Fruit fly (Drosophila melanogaster) whole organism, embryonic: ENCODE results near the gene c12.1.
A peak's percentile ranks its signal among the peaks of the same experiment; 100 is the strongest.

Source experiments
- Aef1 ChIP-seq: fragments of 200-800 bp; sonication (Bioruptor generic); IDR thresholded peaks from 3 replicates; pipeline ENCODE4 v1.3.6; 2022; ENCODE audit warnings: missing biosample characterization, missing genetic modification characterization
- Asciz ChIP-seq: fragments of 200-800 bp; sonication (Bioruptor generic); optimal IDR thresholded peaks from 2 replicates; lab custom pipeline; 2017; ENCODE audit warnings: missing biosample characterization, mild to moderate bottlenecking, missing genetic modification characterization, missing genetic modification reagents
- CG10147 ChIP-seq: fragments of 200-800 bp; sonication (Bioruptor generic); optimal IDR thresholded peaks from 2 replicates; lab custom pipeline; 2019; ENCODE audit warnings: missing biosample characterization, mild to moderate bottlenecking, missing genetic modification characterization, moderate library complexity
- CG10462 ChIP-seq: fragments of 200-800 bp; sonication (Bioruptor generic); optimal IDR thresholded peaks from 2 replicates; lab custom pipeline; 2016; ENCODE audit warnings: missing biosample characterization, missing genetic modification characterization
- CG11723 ChIP-seq: fragments of 200-800 bp; sonication (Bioruptor generic); optimal IDR thresholded peaks from 2 replicates; lab custom pipeline; 2017; ENCODE audit warnings: missing biosample characterization, mild to moderate bottlenecking, missing genetic modification characterization
- CG1233 ChIP-seq: fragments of 200-800 bp; sonication (Bioruptor generic); optimal IDR thresholded peaks from 4 replicates; lab custom pipeline; 2018; ENCODE audit warnings: missing biosample characterization, mild to moderate bottlenecking, missing genetic modification characterization
- CG13775 ChIP-seq: fragments of 200-800 bp; sonication (Bioruptor generic); optimal IDR thresholded peaks from 3 replicates; lab custom pipeline; 2017; ENCODE audit warnings: missing biosample characterization, mild to moderate bottlenecking, missing genetic modification characterization
- CG14667 ChIP-seq: fragments of 200-800 bp; sonication (Bioruptor generic); IDR thresholded peaks from 2 replicates; pipeline ENCODE4 v1.3.6; 2022; ENCODE audit warnings: missing biosample characterization, missing genetic modification characterization
- CG15011 ChIP-seq: fragments of 200-800 bp; sonication (Bioruptor generic); optimal IDR thresholded peaks from 3 replicates; lab custom pipeline; 2018; ENCODE audit warnings: missing biosample characterization, mild to moderate bottlenecking, missing genetic modification characterization
- CG17328 ChIP-seq: fragments of 200-800 bp; sonication (Bioruptor generic); IDR thresholded peaks from 2 replicates; pipeline ENCODE4 v1.3.6; 2022; ENCODE audit warnings: missing biosample characterization, missing genetic modification characterization
- CG3163 ChIP-seq: fragments of 200-800 bp; sonication (Bioruptor generic); optimal IDR thresholded peaks from 3 replicates; lab custom pipeline; 2016; ENCODE audit warnings: missing biosample characterization, missing genetic modification characterization
- CG32532 ChIP-seq: fragments of 200-800 bp; sonication (Bioruptor generic); IDR thresholded peaks from 2 replicates; pipeline ENCODE4 v1.3.6; 2022; ENCODE audit warnings: missing biosample characterization, missing genetic modification characterization
- CG4404 ChIP-seq: fragments of 200-800 bp; sonication (Bioruptor generic); IDR thresholded peaks from 2 replicates; pipeline ENCODE4 v1.3.6; 2022; ENCODE audit warnings: missing biosample characterization, missing genetic modification characterization
- CG6272 ChIP-seq: fragments of 200-800 bp; sonication (Bioruptor generic); IDR thresholded peaks from 2 replicates; pipeline ENCODE4 v1.3.6; 2022; ENCODE audit warnings: missing biosample characterization, missing genetic modification characterization
- CG6683 ChIP-seq: fragments of 200-800 bp; sonication (Bioruptor generic); optimal IDR thresholded peaks from 2 replicates; lab custom pipeline; 2017; ENCODE audit warnings: missing biosample characterization, mild to moderate bottlenecking, missing genetic modification characterization, missing genetic modification reagents
- CG8359 ChIP-seq: fragments of 200-800 bp; sonication (Bioruptor generic); optimal IDR thresholded peaks from 2 replicates; lab custom pipeline; 2017; ENCODE audit warnings: missing biosample characterization, mild to moderate bottlenecking, missing genetic modification characterization, borderline replicate concordance
- CG9609 ChIP-seq: fragments of 200-800 bp; sonication (Bioruptor generic); optimal IDR thresholded peaks from 3 replicates; lab custom pipeline; 2016; ENCODE audit warnings: missing biosample characterization, missing genetic modification characterization
- Dll ChIP-seq: fragments of 200-800 bp; sonication (Bioruptor generic); IDR thresholded peaks from 4 replicates; pipeline ENCODE4 v1.3.6; 2022; ENCODE audit warnings: missing biosample characterization, missing genetic modification characterization; ENCODE audit not compliant: partially characterized antibody
- Hand ChIP-seq: fragments of 200-800 bp; sonication (Bioruptor generic); optimal IDR thresholded peaks from 2 replicates; lab custom pipeline; 2017; ENCODE audit warnings: mild to moderate bottlenecking, missing biosample characterization, missing genetic modification reagents, missing genetic modification characterization
- Hr51 ChIP-seq, 2 experiments: fragments of 200-800 bp; sonication (Bioruptor generic); optimal IDR thresholded peaks; 2 replicates in 1 of 2; 3 replicates in 1 of 2; lab custom pipeline; 2016 to 2018; ENCODE audit warnings: missing biosample characterization in 2 of 2, missing genetic modification characterization in 2 of 2, mild to moderate bottlenecking in 1 of 2, moderate library complexity in 1 of 2
- Lhr ChIP-seq: fragments of 200-800 bp; sonication (Bioruptor generic); optimal IDR thresholded peaks from 3 replicates; lab custom pipeline; 2017; ENCODE audit warnings: mild to moderate bottlenecking, missing biosample characterization, missing genetic modification reagents, missing genetic modification characterization
- Lim3 ChIP-seq: fragments of 200-800 bp; sonication (Bioruptor generic); IDR thresholded peaks from 2 replicates; pipeline ENCODE4 v1.3.6; 2022; ENCODE audit warnings: missing biosample characterization, missing genetic modification characterization
- Mad ChIP-seq: fragments of 200-800 bp; sonication (Bioruptor generic); optimal IDR thresholded peaks from 2 replicates; lab custom pipeline; 2016; ENCODE audit warnings: missing biosample characterization, missing genetic modification characterization
- Optix ChIP-seq: fragments of 200-800 bp; sonication (Bioruptor generic); IDR thresholded peaks from 3 replicates; pipeline ENCODE4 v1.3.6; 2022; ENCODE audit warnings: missing biosample characterization, missing genetic modification characterization
- PHDP ChIP-seq: fragments of 200-800 bp; sonication (Bioruptor generic); optimal IDR thresholded peaks from 3 replicates; lab custom pipeline; 2018; ENCODE audit warnings: missing biosample characterization, mild to moderate bottlenecking, missing genetic modification characterization, moderate library complexity
- Sin3A ChIP-seq: fragments of >200 bp; optimal IDR thresholded peaks from 2 replicates; lab custom pipeline; 2018
- Spps ChIP-seq: fragments of 200-800 bp; sonication (Bioruptor generic); optimal IDR thresholded peaks from 2 replicates; lab custom pipeline; 2018; ENCODE audit warnings: missing biosample characterization, mild to moderate bottlenecking, missing genetic modification characterization
- al ChIP-seq: fragments of 200-800 bp; sonication (Bioruptor generic); IDR thresholded peaks from 2 replicates; pipeline ENCODE4 v1.3.6; 2022; ENCODE audit warnings: missing biosample characterization, missing genetic modification characterization
- ase ChIP-seq: fragments of 200-800 bp; sonication (Bioruptor generic); IDR thresholded peaks from 3 replicates; pipeline ENCODE4 v1.3.6; 2022; ENCODE audit warnings: missing biosample characterization, missing genetic modification characterization
- br ChIP-seq: fragments of >200 bp; optimal IDR thresholded peaks from 2 replicates; lab custom pipeline; 2017
- ci ChIP-seq: fragments of 200-800 bp; sonication (Bioruptor generic); IDR thresholded peaks from 3 replicates; pipeline ENCODE4 v1.3.6; 2022; ENCODE audit warnings: missing biosample characterization, missing genetic modification characterization
- cwo ChIP-seq: fragments of 200-800 bp; sonication (Bioruptor generic); optimal IDR thresholded peaks from 3 replicates; lab custom pipeline; 2017; ENCODE audit warnings: missing biosample characterization, missing genetic modification characterization, mild to moderate bottlenecking, moderate library complexity, missing genetic modification reagents
- disco-r ChIP-seq: fragments of 200-800 bp; sonication (Bioruptor generic); optimal IDR thresholded peaks from 2 replicates; lab custom pipeline; 2016; ENCODE audit warnings: missing biosample characterization, missing genetic modification characterization
- dpn ChIP-seq, 2 experiments: fragments of 200-800 bp; sonication (Bioruptor generic); optimal IDR thresholded peaks; 3 replicates each; lab custom pipeline; 2016; ENCODE audit warnings: missing biosample characterization in 2 of 2, missing genetic modification characterization in 2 of 2
- fu2 ChIP-seq: fragments of 200-800 bp; sonication (Bioruptor generic); optimal IDR thresholded peaks from 2 replicates; lab custom pipeline; 2016; ENCODE audit warnings: missing biosample characterization, missing genetic modification characterization
- gce ChIP-seq: fragments of 200-800 bp; sonication (Bioruptor generic); IDR thresholded peaks from 3 replicates; pipeline ENCODE4 v1.3.6; 2022; ENCODE audit warnings: missing biosample characterization, missing genetic modification characterization
- gcm ChIP-seq: fragments of 200-800 bp; sonication (Bioruptor generic); optimal IDR thresholded peaks from 2 replicates; lab custom pipeline; 2019; ENCODE audit warnings: missing biosample characterization, mild to moderate bottlenecking, missing genetic modification characterization, moderate library complexity
- jing ChIP-seq: fragments of 200-800 bp; sonication (Bioruptor generic); optimal IDR thresholded peaks from 2 replicates; lab custom pipeline; 2018; ENCODE audit warnings: missing biosample characterization, mild to moderate bottlenecking, missing genetic modification characterization
- knrl ChIP-seq: fragments of 200-800 bp; sonication (Bioruptor generic); IDR thresholded peaks from 3 replicates; pipeline ENCODE4 v1.3.6; 2022; ENCODE audit warnings: missing biosample characterization, missing genetic modification characterization; ENCODE audit not compliant: partially characterized antibody
- lbe ChIP-seq: fragments of 200-800 bp; sonication (Bioruptor generic); optimal IDR thresholded peaks from 2 replicates; lab custom pipeline; 2016; ENCODE audit warnings: missing biosample characterization, mild to moderate bottlenecking, missing genetic modification characterization
- mld ChIP-seq: fragments of 200-800 bp; sonication (Bioruptor generic); IDR thresholded peaks from 3 replicates; pipeline ENCODE4 v1.3.6; 2022; ENCODE audit warnings: missing biosample characterization, missing genetic modification characterization; ENCODE audit not compliant: partially characterized antibody
- pho ChIP-seq: fragments of 200-800 bp; sonication (Bioruptor generic); optimal IDR thresholded peaks from 2 replicates; lab custom pipeline; 2016; ENCODE audit warnings: missing biosample characterization, missing genetic modification characterization
- ranshi ChIP-seq: fragments of 200-800 bp; sonication (Bioruptor generic); IDR thresholded peaks from 2 replicates; pipeline ENCODE4 v1.3.6; 2022; ENCODE audit warnings: missing biosample characterization, missing genetic modification characterization
- scrt ChIP-seq: fragments of 200-800 bp; sonication (Bioruptor generic); optimal IDR thresholded peaks from 2 replicates; lab custom pipeline; 2018; ENCODE audit warnings: missing biosample characterization, mild to moderate bottlenecking, missing genetic modification characterization, moderate library complexity
- tll ChIP-seq, 2 experiments: fragments of 200-800 bp in 1 of 2; fragments of >200 bp in 1 of 2; sonication (Bioruptor generic) in 1 of 2; optimal IDR thresholded peaks; 2 replicates each; lab custom pipeline; 2017 to 2019; ENCODE audit warnings: missing biosample characterization in 2 of 2, missing genetic modification characterization in 2 of 2, mild to moderate bottlenecking in 1 of 2, moderate library complexity in 1 of 2
- tna ChIP-seq: fragments of 200-800 bp; sonication (Bioruptor generic); IDR thresholded peaks from 2 replicates; pipeline ENCODE4 v1.3.6; 2022; ENCODE audit warnings: missing biosample characterization, missing genetic modification characterization; ENCODE audit not compliant: partially characterized antibody
- wdn ChIP-seq: fragments of 200-800 bp; sonication (Bioruptor generic); IDR thresholded peaks from 2 replicates; pipeline ENCODE4 v1.3.6; 2022; ENCODE audit warnings: missing biosample characterization, missing genetic modification characterization

c12.1 gene

dm6 chrX:9344482-9345106, 25.6 kb upstream of the c12.1 start (continued):
- TF ChIP-seq CG9609 (GFP tag; lab: Kevin White, UChicago) (peak; percentile 29), CG32532 (GFP tag; lab: Robert Waterston, UW) (peak; percentile 57; the same call in 1 of the 2 replicates), CG3163 (GFP tag; lab: Kevin White, UChicago) (no peak), CG14667 (peak; percentile 25; the same call in 1 of the 2 replicates), knrl (no peak), scrt (GFP tag; lab: Kevin White, UChicago) (peak; percentile 56), disco-r (GFP tag; lab: Kevin White, UChicago) (no peak), al (GFP tag; lab: Robert Waterston, UW) (peak; percentile 51), gcm (GFP tag; lab: Kevin White, UChicago) (no peak), CG17328 (GFP tag; lab: Robert Waterston, UW) (no peak), pho (GFP tag; lab: Kevin White, UChicago) (peak; percentile 44), CG6272 (GFP tag; lab: Robert Waterston, UW) (0 out of 2 replicates have a peak, but pooled peaks have one; percentile 11), Mad (GFP tag; lab: Kevin White, UChicago) (no peak), jing (no peak), CG11723 (no peak), CG8359 (GFP tag; lab: Kevin White, UChicago) (peak; percentile 0), PHDP (tag; lab: Kevin White, UChicago) (peak; percentile 57), Hr51 (GFP tag; optimal IDR thresholded peaks at IDR 0.05; lab: Kevin White, UChicago) (peak; percentile 16 to 69), cwo (GFP tag; lab: Kevin White, UChicago) (peak; percentile 74), tna (GFP tag; lab: Robert Waterston, UW) (no peak), tll (GFP tag; optimal IDR thresholded peaks at IDR 0.05; lab: Kevin White, UChicago) (no peak), CG6683 (peak; percentile 31), Lhr (GFP tag; lab: Kevin White, UChicago) (no peak)

DNA sequence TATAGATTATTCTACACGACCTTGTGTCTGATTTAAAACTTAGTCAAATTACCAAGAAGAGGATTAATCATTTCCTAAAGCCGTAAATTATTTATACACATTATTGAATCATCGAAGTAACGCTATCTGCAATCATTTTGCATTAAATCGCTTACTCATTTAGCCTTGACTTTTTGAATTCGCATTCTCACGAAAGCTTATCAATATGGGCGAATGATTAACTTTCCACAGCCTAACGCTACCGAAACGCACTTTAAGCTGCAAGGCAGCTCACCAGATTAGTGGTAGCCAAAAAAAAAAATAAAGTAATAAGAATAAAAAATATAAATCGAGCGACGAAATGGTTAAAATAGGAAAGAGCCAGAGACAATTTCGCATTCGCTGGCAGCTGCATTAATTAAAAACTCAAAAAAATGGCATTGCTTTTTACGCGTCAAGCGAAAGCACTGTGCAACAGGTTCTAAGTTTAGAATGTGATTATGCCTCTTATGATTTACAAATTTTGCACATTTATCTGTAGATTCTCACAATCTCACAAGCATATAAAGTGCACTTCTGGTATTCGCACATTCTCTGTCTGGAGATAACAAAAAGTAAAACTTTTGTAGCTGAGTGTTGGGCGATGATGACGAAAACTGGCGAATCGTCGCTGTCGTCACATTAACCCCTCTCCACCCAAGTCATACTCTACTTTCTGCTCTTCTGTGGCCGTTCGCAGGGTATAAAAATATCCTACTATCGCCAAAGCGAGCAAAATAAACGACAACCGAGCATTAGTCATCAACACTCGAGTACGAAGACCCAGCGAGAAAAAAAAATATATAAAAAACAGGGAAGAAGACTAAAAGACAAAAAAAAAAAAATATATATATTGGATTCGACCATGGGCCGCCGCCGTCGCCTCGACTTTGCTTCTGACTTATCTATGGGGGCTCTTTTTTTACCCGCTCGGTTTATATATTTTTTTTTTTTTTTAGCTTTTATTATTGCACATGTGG, 24.8 kb upstream of the c12.1 start:
- TF ChIP-seq gce (0 out of 3 replicates have a peak, but pooled peaks have one; percentile 16), dpn (GFP tag; optimal IDR thresholded peaks at IDR 0.05; lab: Kevin White, UChicago) (peak; percentile 65 to 68), Spps (tag; lab: Kevin White, UChicago) (no peak), br (lab: Kevin White, UChicago) (no peak), CG10147 (GFP tag; lab: Kevin White, UChicago) (peak; percentile 62), mld (GFP tag; lab: Robert Waterston, UW) (no peak), CG4404 (GFP tag; lab: Robert Waterston, UW) (no peak; the same call in 1 of the 2 replicates), Asciz (GFP tag; lab: Kevin White, UChicago) (peak; percentile 3), Hand (GFP tag; lab: Kevin White, UChicago) (peak; percentile 15), CG10462 (GFP tag; lab: Kevin White, UChicago) (no peak), fu2 (peak; percentile 47), Optix (GFP tag; lab: Robert Waterston, UW) (peak; percentile 44; the same call in 1 of the 3 replicates), ranshi (GFP tag; lab: Robert Waterston, UW) (peak; percentile 76), CG13775 (GFP tag; lab: Kevin White, UChicago) (peak; percentile 45), Lim3 (GFP tag; lab: Robert Waterston, UW) (no peak), ase (GFP tag; lab: Robert Waterston, UW) (no peak), CG1233 (GFP tag; lab: Kevin White, UChicago) (peak; percentile 47), wdn (GFP tag; lab: Robert Waterston, UW) (peak; percentile 74), Dll (GFP tag; lab: Robert Waterston, UW) (no peak), CG15011 (peak; percentile 47), Aef1 (peak; percentile 71; the same call in 2 of the 3 replicates), Sin3A (no peak), lbe (GFP tag; lab: Kevin White, UChicago) (peak; percentile 89), ci (GFP tag; lab: Robert Waterston, UW) (peak; percentile 76)
